Worm (Caenorhabditis elegans) whole organism, L2 larva: ENCODE results near the gene hmg-1.1.

ENCODE experiments used
- C34F6.9 ChIP-seq: fragments of 150-350 bp; optimal IDR thresholded peaks from 2 replicates; lab custom pipeline; 2014; ENCODE audit warnings: missing biosample characterization, missing genetic modification characterization
- F13H6.1 ChIP-seq: sonication (generic microtip); optimal IDR thresholded peaks from 2 replicates; lab custom pipeline; 2016; ENCODE audit warnings: missing genetic modification characterization, missing compliant biosample characterization
- ZK546.5 ChIP-seq: sonication (generic microtip); optimal IDR thresholded peaks from 2 replicates; lab custom pipeline; 2017; ENCODE audit warnings: missing biosample characterization, missing genetic modification characterization
- ama-1 ChIP-seq: fragments of 150-350 bp; optimal IDR thresholded peaks from 2 replicates; lab custom pipeline; 2018; ENCODE audit warnings: inconsistent platforms
- blmp-1 ChIP-seq: sonication (generic microtip); optimal IDR thresholded peaks from 2 replicates; lab custom pipeline; 2017; ENCODE audit warnings: missing genetic modification characterization, mild to moderate bottlenecking, missing compliant biosample characterization, antibody characterized with exemption, moderate library complexity; ENCODE audit not compliant: insufficient read depth
- ceh-16 ChIP-seq: fragments of 150-350 bp; optimal IDR thresholded peaks from 2 replicates; lab custom pipeline; 2014; ENCODE audit warnings: missing biosample characterization, missing genetic modification characterization
- ceh-82 ChIP-seq: fragments of 150-350 bp; optimal IDR thresholded peaks from 2 replicates; lab custom pipeline; 2014; ENCODE audit warnings: missing biosample characterization, missing genetic modification characterization
- crh-2 ChIP-seq: sonication (generic microtip); optimal IDR thresholded peaks from 2 replicates; lab custom pipeline; 2017; ENCODE audit warnings: missing biosample characterization, missing genetic modification characterization
- egl-27 ChIP-seq: sonication (generic microtip); optimal IDR thresholded peaks from 3 replicates; lab custom pipeline; 2017; ENCODE audit warnings: missing biosample characterization, missing genetic modification reagents, missing genetic modification characterization
- elt-1 ChIP-seq: fragments of 150-350 bp; optimal IDR thresholded peaks from 2 replicates; lab custom pipeline; 2014; ENCODE audit warnings: missing biosample characterization, missing genetic modification characterization
- gmeb-1 ChIP-seq: fragments of 150-350 bp; optimal IDR thresholded peaks from 2 replicates; lab custom pipeline; 2014; ENCODE audit warnings: missing biosample characterization, missing genetic modification characterization
- lin-11 ChIP-seq: fragments of 150-350 bp; sonication (generic microtip); optimal IDR thresholded peaks from 2 replicates; lab custom pipeline; 2014; ENCODE audit warnings: missing biosample characterization, missing genetic modification characterization, inconsistent platforms, mixed read lengths
- lin-13 ChIP-seq: fragments of 150-350 bp; optimal IDR thresholded peaks from 2 replicates; lab custom pipeline; 2014; ENCODE audit warnings: missing biosample characterization, missing genetic modification reagents, missing genetic modification characterization
- lsy-2 ChIP-seq, 2 experiments: fragments of 150-350 bp in 1 of 2; sonication (generic microtip) in 1 of 2; optimal IDR thresholded peaks; 2 replicates each; lab custom pipeline; 2014 to 2017; ENCODE audit warnings: missing biosample characterization in 2 of 2, missing genetic modification characterization in 2 of 2
- mab-5 ChIP-seq: fragments of 150-350 bp; optimal IDR thresholded peaks from 2 replicates; lab custom pipeline; 2014; ENCODE audit warnings: missing biosample characterization, missing genetic modification characterization
- mbf-1 ChIP-seq: sonication (generic microtip); optimal IDR thresholded peaks from 2 replicates; lab custom pipeline; 2017; ENCODE audit warnings: missing biosample characterization, missing genetic modification characterization
- mdl-1 ChIP-seq, 2 experiments: fragments of 150-350 bp in 1 of 2; sonication (generic microtip) in 1 of 2; optimal IDR thresholded peaks; 2 replicates each; lab custom pipeline; 2017; ENCODE audit warnings: missing biosample characterization in 2 of 2, missing genetic modification characterization in 2 of 2
- nhr-10 ChIP-seq: sonication (generic microtip); optimal IDR thresholded peaks from 2 replicates; lab custom pipeline; 2017; ENCODE audit warnings: missing biosample characterization, missing genetic modification characterization
- nhr-11 ChIP-seq: fragments of 150-350 bp; optimal IDR thresholded peaks from 2 replicates; lab custom pipeline; 2014; ENCODE audit warnings: missing biosample characterization, missing genetic modification characterization
- nhr-21 ChIP-seq: fragments of 150-350 bp; optimal IDR thresholded peaks from 2 replicates; lab custom pipeline; 2014; ENCODE audit warnings: missing biosample characterization, missing genetic modification characterization
- nhr-23 ChIP-seq: fragments of 150-350 bp; optimal IDR thresholded peaks from 2 replicates; lab custom pipeline; 2014; ENCODE audit warnings: missing biosample characterization, missing genetic modification reagents, missing genetic modification characterization
- nhr-237 ChIP-seq: fragments of 150-350 bp; optimal IDR thresholded peaks from 2 replicates; lab custom pipeline; 2014; ENCODE audit warnings: missing biosample characterization, missing genetic modification characterization
- nhr-25 ChIP-seq: fragments of 150-350 bp; sonication (generic microtip); optimal IDR thresholded peaks from 3 replicates; lab custom pipeline; 2014; ENCODE audit warnings: missing biosample characterization, missing genetic modification characterization
- nhr-6 ChIP-seq: fragments of 150-350 bp; optimal IDR thresholded peaks from 2 replicates; lab custom pipeline; 2014; ENCODE audit warnings: missing biosample characterization, missing genetic modification characterization
- nhr-77 ChIP-seq: fragments of 150-350 bp; optimal IDR thresholded peaks from 2 replicates; lab custom pipeline; 2014; ENCODE audit warnings: missing biosample characterization, missing genetic modification characterization
- peb-1 ChIP-seq: fragments of 150-350 bp; optimal IDR thresholded peaks from 2 replicates; lab custom pipeline; 2014; ENCODE audit warnings: missing biosample characterization, missing genetic modification characterization
- sem-4 ChIP-seq: fragments of 150-350 bp; optimal IDR thresholded peaks from 2 replicates; lab custom pipeline; 2014; ENCODE audit warnings: missing biosample characterization, missing genetic modification reagents, missing genetic modification characterization
- skn-1 ChIP-seq: sonication (generic microtip); optimal IDR thresholded peaks from 2 replicates; lab custom pipeline; 2017; ENCODE audit warnings: missing biosample characterization, missing genetic modification characterization
- sma-9 ChIP-seq, 2 experiments: fragments of 150-350 bp in 1 of 2; sonication (generic microtip) in 1 of 2; optimal IDR thresholded peaks; 2 replicates each; lab custom pipeline; 2014 to 2016; ENCODE audit warnings: missing genetic modification characterization in 2 of 2, mild to moderate bottlenecking in 1 of 2, missing biosample characterization in 1 of 2, missing compliant biosample characterization in 1 of 2, missing genetic modification reagents in 1 of 2, moderate library complexity in 1 of 2
- unc-62 ChIP-seq: fragments of 150-350 bp; optimal IDR thresholded peaks from 2 replicates; lab custom pipeline; 2014; ENCODE audit warnings: missing biosample characterization, missing genetic modification reagents, missing genetic modification characterization
- ztf-1 ChIP-seq: fragments of 200-800 bp; sonication (Bioruptor generic); conservative IDR thresholded peaks from 2 replicates; pipeline ENCODE4 v1.3.6; 2022; ENCODE audit warnings: missing genetic modification characterization, missing compliant biosample characterization
- ztf-11 ChIP-seq: sonication (generic microtip); optimal IDR thresholded peaks from 2 replicates; lab custom pipeline; 2017; ENCODE audit warnings: missing biosample characterization, missing genetic modification characterization
- ztf-4 ChIP-seq: fragments of 150-350 bp; optimal IDR thresholded peaks from 2 replicates; lab custom pipeline; 2014; ENCODE audit warnings: missing biosample characterization, missing genetic modification characterization

The hmg-1.1 gene

DNA sequence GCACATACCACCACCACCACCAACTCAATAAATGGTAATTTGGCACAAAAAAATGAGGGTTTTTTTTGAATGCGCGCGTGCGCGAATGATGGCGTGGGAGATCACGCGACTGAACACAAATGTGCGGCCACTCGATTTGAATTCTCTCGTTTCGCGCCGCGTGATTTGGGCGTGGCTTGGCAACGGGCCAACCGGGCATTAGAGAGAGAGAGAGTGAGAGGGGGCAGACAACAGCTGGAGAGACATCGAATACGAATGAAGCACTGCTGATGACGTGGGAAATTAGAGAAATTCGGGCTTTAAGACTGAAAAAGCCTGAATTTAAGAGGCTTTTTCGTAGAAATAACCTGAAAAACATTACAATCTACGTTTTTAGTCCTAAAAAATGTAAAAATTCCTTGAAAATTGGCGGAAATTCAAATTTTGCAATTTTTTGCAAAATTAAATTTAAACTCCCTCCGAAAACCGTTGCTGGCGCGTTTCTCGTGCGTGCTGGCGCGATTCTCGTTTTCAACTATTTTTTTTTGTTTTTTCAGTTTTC is 975 bp downstream of the hmg-1.1 start (continued):
- no peak for TF ChIP-seq peb-1 (tag; lab: Kevin White, UChicago)
- TF ChIP-seq C34F6.9 (tag; lab: Kevin White, UChicago) = peak; percentile 91
- TF ChIP-seq sem-4 (tag; lab: Kevin White, UChicago) = peak; percentile 85
- no peak for TF ChIP-seq elt-1 (tag; lab: Kevin White, UChicago)
- peak; percentile 95 for TF ChIP-seq nhr-25 (tag; lab: Kevin White, UChicago)
- TF ChIP-seq lin-11 = no peak
- peak; percentile 85 for TF ChIP-seq lsy-2 (tag; optimal IDR thresholded peaks at IDR 0.05; lab: Kevin White, UChicago)
- TF ChIP-seq nhr-10 (tag; lab: Kevin White, UChicago) = peak; percentile 64
- TF ChIP-seq nhr-11 (tag; lab: Kevin White, UChicago) = no peak
- peak; percentile 90 for TF ChIP-seq lin-13 (GFP tag; lab: Kevin White, UChicago)
- peak; percentile 97 for TF ChIP-seq gmeb-1 (tag; lab: Kevin White, UChicago)
- peak; percentile 66 for TF ChIP-seq ama-1 (lab: Kevin White, UChicago)
- peak; percentile 86 for TF ChIP-seq ztf-4 (tag; lab: Kevin White, UChicago)
- no peak for TF ChIP-seq nhr-237 (tag; lab: Kevin White, UChicago)
- peak; percentile 86 for TF ChIP-seq blmp-1 (tag; lab: Kevin White, UChicago)
- peak; percentile 51 to 81 for TF ChIP-seq mdl-1 (tag; optimal IDR thresholded peaks at IDR 0.05; lab: Kevin White, UChicago)
- no peak for TF ChIP-seq mbf-1 (tag; lab: Kevin White, UChicago)
- TF ChIP-seq nhr-6 (tag; lab: Kevin White, UChicago) = peak; percentile 85

DNA sequence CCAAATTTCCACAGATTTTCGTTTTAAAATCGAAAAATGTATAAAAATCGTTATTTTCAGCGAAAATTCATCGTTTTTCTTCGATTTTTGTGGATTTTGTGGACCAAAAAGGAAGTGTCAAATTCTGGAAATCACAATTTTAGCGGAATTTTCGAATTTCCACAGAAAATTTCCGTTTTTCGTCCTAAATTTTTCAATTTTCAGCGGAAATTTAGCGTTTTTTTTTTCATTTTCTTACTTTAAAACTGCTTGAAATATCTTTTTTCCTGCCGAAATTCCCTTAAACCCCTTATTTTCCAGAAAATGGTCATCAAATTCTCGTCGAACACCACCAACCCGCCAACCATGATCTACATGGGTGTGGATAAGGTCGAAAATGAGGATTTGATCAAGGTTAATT is 1.6 kb downstream of the hmg-1.1 start, which contains the start of gene Y54G11A.2:
Y54G11A.2 (plus strand) TSS at position 301 of the 400 bp plus-strand sequence.
- TF ChIP-seq ceh-82 (tag; lab: Kevin White, UChicago) (no peak), ztf-1 (GFP tag; lab: Robert Waterston, UW) (no peak), blmp-1 (tag; lab: Kevin White, UChicago) (no peak), ama-1 (lab: Kevin White, UChicago) (no peak), nhr-21 (tag; lab: Kevin White, UChicago) (no peak), ceh-16 (no peak), mab-5 (no peak), sma-9 (GFP tag; optimal IDR thresholded peaks at IDR 0.05; lab: Kevin White, UChicago) (no peak), sma-9 (tag; optimal IDR thresholded peaks at IDR 0.05; lab: Kevin White, UChicago) (no peak), ZK546.5 (tag; lab: Kevin White, UChicago) (no peak), elt-1 (tag; lab: Kevin White, UChicago) (no peak), sem-4 (tag; lab: Kevin White, UChicago) (no peak)

DNA sequence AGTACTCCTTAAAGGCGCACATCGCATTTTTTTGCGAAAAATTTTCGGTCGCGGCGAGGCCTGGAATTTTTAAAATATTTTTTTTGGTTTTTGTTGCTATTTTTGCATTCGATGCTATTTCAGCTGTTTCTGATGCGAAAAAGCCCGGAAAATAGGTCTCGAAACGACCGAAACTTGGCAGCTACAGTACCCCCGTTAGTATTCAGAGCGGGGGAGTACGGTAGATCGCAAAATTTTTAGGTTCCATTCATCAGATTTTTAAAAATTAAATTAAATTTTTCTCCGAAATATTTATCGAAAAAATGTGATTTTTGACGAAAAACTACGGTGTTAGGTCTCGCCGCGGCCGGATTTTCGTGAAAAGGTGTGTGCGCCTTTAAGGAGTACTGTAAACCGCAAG is 5.4 kb downstream of the hmg-1.1 start:
- TF ChIP-seq ama-1 (lab: Kevin White, UChicago) (no peak), nhr-23 (no peak), ztf-4 (tag; lab: Kevin White, UChicago) (no peak), nhr-11 (tag; lab: Kevin White, UChicago) (no peak), mdl-1 (tag; optimal IDR thresholded peaks at IDR 0.05; lab: Kevin White, UChicago) (no peak), lin-11 (no peak), nhr-10 (tag; lab: Kevin White, UChicago) (no peak), elt-1 (tag; lab: Kevin White, UChicago) (no peak)
- TF ChIP-seq, all 48 proteins: peak for 0

DNA sequence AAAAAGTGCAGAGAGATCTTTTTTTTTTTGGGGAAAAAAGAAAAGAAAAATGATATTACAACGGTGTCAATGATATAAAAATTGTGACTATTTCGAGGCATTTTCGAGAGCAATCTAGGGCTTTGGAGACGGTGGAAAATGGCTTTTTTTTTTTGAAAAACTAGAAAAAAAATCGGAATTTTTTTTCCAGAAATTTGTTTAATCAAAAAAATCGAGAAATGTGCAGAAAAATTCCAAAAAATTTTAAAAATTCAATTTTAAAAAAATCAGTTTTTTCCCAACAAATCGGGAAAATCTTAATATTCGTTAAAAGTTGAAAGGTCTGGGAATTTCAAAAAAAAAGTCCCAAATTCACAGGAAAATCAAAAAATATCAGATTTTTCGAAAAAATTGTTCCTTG is 6.3 kb downstream of the hmg-1.1 start, which contains the start of gene Y54G11A.19:
Y54G11A.19 (minus strand) TSS at position 101 of the 400 bp plus-strand sequence.
- TF ChIP-seq F13H6.1 (tag; lab: Kevin White, UChicago) = no peak
- TF ChIP-seq ztf-11 (tag; lab: Kevin White, UChicago) = no peak
- no peak for TF ChIP-seq nhr-6 (tag; lab: Kevin White, UChicago)
- no peak for TF ChIP-seq nhr-11 (tag; lab: Kevin White, UChicago)
- no peak for TF ChIP-seq nhr-237 (tag; lab: Kevin White, UChicago)
- no peak for TF ChIP-seq sma-9 (GFP tag; optimal IDR thresholded peaks at IDR 0.05; lab: Kevin White, UChicago)
- no peak for TF ChIP-seq sma-9 (tag; optimal IDR thresholded peaks at IDR 0.05; lab: Kevin White, UChicago)
- TF ChIP-seq nhr-25 (tag; lab: Kevin White, UChicago) = no peak
- TF ChIP-seq crh-2 (tag; lab: Kevin White, UChicago) = no peak
- TF ChIP-seq egl-27 (tag; lab: Kevin White, UChicago) = no peak
- TF ChIP-seq unc-62 (GFP tag; lab: Kevin White, UChicago) = no peak
- TF ChIP-seq gmeb-1 (tag; lab: Kevin White, UChicago) = no peak
- no peak for TF ChIP-seq nhr-10 (tag; lab: Kevin White, UChicago)
- no peak for TF ChIP-seq elt-1 (tag; lab: Kevin White, UChicago)
- no peak for TF ChIP-seq mbf-1 (tag; lab: Kevin White, UChicago)
- no peak for TF ChIP-seq skn-1 (tag; lab: Kevin White, UChicago)
- TF ChIP-seq nhr-77 = no peak
